Fruit fly (Drosophila melanogaster) whole organism, embryonic: ENCODE measurements around the gene Gli.

Experiments used
- Awh ChIP-seq: fragments of 200-800 bp; sonication (Bioruptor generic); IDR thresholded peaks from 2 replicates; pipeline ENCODE4, ENCODE4 v1.3.6; 2022; ENCODE audit warnings: missing biosample characterization, missing genetic modification characterization
- Bteb2 ChIP-seq: fragments of 200-800 bp; sonication (Bioruptor generic); optimal IDR thresholded peaks from 2 replicates; lab custom pipeline; 2016; ENCODE audit warnings: missing biosample characterization, missing genetic modification characterization
- C15 ChIP-seq: fragments of 200-800 bp; sonication (Bioruptor generic); IDR thresholded peaks from 3 replicates; pipeline ENCODE4 v1.3.6; 2022; ENCODE audit warnings: missing biosample characterization, missing genetic modification characterization
- CG10267 ChIP-seq: fragments of 200-800 bp; sonication (Bioruptor generic); optimal IDR thresholded peaks from 2 replicates; lab custom pipeline; 2018; ENCODE audit warnings: missing biosample characterization, mild to moderate bottlenecking, missing genetic modification characterization, moderate library complexity
- CG10565 ChIP-seq: fragments of 200-800 bp; sonication (Bioruptor generic); optimal IDR thresholded peaks from 3 replicates; lab custom pipeline; 2016; ENCODE audit warnings: missing biosample characterization, mild to moderate bottlenecking, missing genetic modification characterization
- CG10654 ChIP-seq: fragments of 200-800 bp; sonication (Bioruptor generic); optimal IDR thresholded peaks from 2 replicates; lab custom pipeline; 2016; ENCODE audit warnings: missing biosample characterization, missing genetic modification characterization
- CG10979 ChIP-seq: fragments of 200-800 bp; sonication (Bioruptor generic); optimal IDR thresholded peaks from 2 replicates; lab custom pipeline; 2018; ENCODE audit warnings: missing biosample characterization, mild to moderate bottlenecking, missing genetic modification characterization, moderate library complexity
- CG11398 ChIP-seq: fragments of 200-800 bp; sonication (Bioruptor generic); optimal IDR thresholded peaks from 2 replicates; lab custom pipeline; 2016; ENCODE audit warnings: missing biosample characterization, missing genetic modification characterization
- CG12236 ChIP-seq: fragments of 200-800 bp; sonication (Bioruptor generic); optimal IDR thresholded peaks from 2 replicates; lab custom pipeline; 2016; ENCODE audit warnings: missing biosample characterization, missing genetic modification characterization
- CG15696 ChIP-seq: fragments of 200-800 bp; sonication (Bioruptor generic); optimal IDR thresholded peaks from 2 replicates; lab custom pipeline; 2019; ENCODE audit warnings: missing biosample characterization, mild to moderate bottlenecking, missing genetic modification characterization, moderate library complexity
- CG1602 ChIP-seq: fragments of 200-800 bp; sonication (Bioruptor generic); optimal IDR thresholded peaks from 3 replicates; lab custom pipeline; 2016; ENCODE audit warnings: missing biosample characterization, missing genetic modification characterization
- CG17361 ChIP-seq: fragments of 200-800 bp; sonication (Bioruptor generic); IDR thresholded peaks from 3 replicates; pipeline ENCODE4 v1.3.6; 2022; ENCODE audit warnings: missing biosample characterization, missing genetic modification characterization
- CG18599 ChIP-seq: fragments of 200-800 bp; sonication (Bioruptor generic); optimal IDR thresholded peaks from 3 replicates; lab custom pipeline; 2017; ENCODE audit warnings: missing biosample characterization, missing genetic modification characterization, mild to moderate bottlenecking, moderate library complexity, missing genetic modification reagents
- CG2712 ChIP-seq: fragments of 200-800 bp; optimal IDR thresholded peaks from 3 replicates; lab custom pipeline; 2019; ENCODE audit warnings: missing biosample characterization, mild to moderate bottlenecking, missing genetic modification characterization, moderate library complexity
- CG2889 ChIP-seq: fragments of 200-800 bp; sonication (Bioruptor generic); IDR thresholded peaks from 3 replicates; pipeline ENCODE4 v1.3.6; 2022; ENCODE audit warnings: missing biosample characterization, missing genetic modification characterization
- CG31441 ChIP-seq: fragments of 200-800 bp; sonication (Bioruptor generic); IDR thresholded peaks from 2 replicates; pipeline ENCODE4 v1.3.6; 2022; ENCODE audit warnings: missing biosample characterization, missing genetic modification characterization
- CG32767 ChIP-seq: fragments of 200-800 bp; sonication (Bioruptor generic); IDR thresholded peaks from 2 replicates; pipeline ENCODE4 v1.3.6; 2022; ENCODE audit warnings: missing biosample characterization, missing genetic modification characterization
- CG32772 ChIP-seq: fragments of 200-800 bp; sonication (Bioruptor generic); IDR thresholded peaks from 2 replicates; pipeline ENCODE4 v1.3.6; 2022; ENCODE audit warnings: missing biosample characterization, missing genetic modification characterization
- CG42726 ChIP-seq: fragments of 200-800 bp; sonication (Bioruptor generic); IDR thresholded peaks from 2 replicates; pipeline ENCODE4 v1.3.6; 2022; ENCODE audit warnings: missing biosample characterization, missing genetic modification characterization; ENCODE audit not compliant: partially characterized antibody
- CG4617 ChIP-seq: fragments of 200-800 bp; sonication (Bioruptor generic); optimal IDR thresholded peaks from 3 replicates; lab custom pipeline; 2016; ENCODE audit warnings: missing biosample characterization, missing genetic modification characterization, borderline replicate concordance
- CG7357 ChIP-seq: fragments of 200-800 bp; sonication (Bioruptor generic); IDR thresholded peaks from 3 replicates; pipeline ENCODE4 v1.3.6; 2022; ENCODE audit warnings: missing biosample characterization, missing genetic modification characterization
- CG8281 ChIP-seq: fragments of 200-800 bp; sonication (Bioruptor generic); optimal IDR thresholded peaks from 2 replicates; lab custom pipeline; 2018; ENCODE audit warnings: missing biosample characterization, mild to moderate bottlenecking, missing genetic modification characterization, moderate library complexity
- CG8944 ChIP-seq: fragments of 200-800 bp; sonication (Bioruptor generic); optimal IDR thresholded peaks from 3 replicates; lab custom pipeline; 2016; ENCODE audit warnings: missing biosample characterization, missing genetic modification characterization
- CG9876 ChIP-seq: fragments of 200-800 bp; sonication (Bioruptor generic); optimal IDR thresholded peaks from 2 replicates; lab custom pipeline; 2016; ENCODE audit warnings: missing biosample characterization, missing genetic modification characterization
- Gug ChIP-seq: fragments of 200-800 bp; sonication (Bioruptor generic); IDR thresholded peaks from 4 replicates; pipeline ENCODE4 v1.3.6; 2022; ENCODE audit warnings: missing biosample characterization, missing genetic modification characterization
- HLH4C ChIP-seq: fragments of 200-800 bp; sonication (Bioruptor generic); IDR thresholded peaks from 3 replicates; pipeline ENCODE4 v1.3.6; 2022; ENCODE audit warnings: missing biosample characterization, missing genetic modification characterization; ENCODE audit not compliant: partially characterized antibody
- HLHmδ ChIP-seq: fragments of 200-800 bp; sonication (Bioruptor generic); optimal IDR thresholded peaks from 2 replicates; lab custom pipeline; 2018; ENCODE audit warnings: missing biosample characterization, mild to moderate bottlenecking, missing genetic modification characterization, moderate library complexity
- Hmx ChIP-seq: fragments of 200-800 bp; sonication (Bioruptor generic); optimal IDR thresholded peaks from 2 replicates; lab custom pipeline; 2016; ENCODE audit warnings: missing biosample characterization, missing genetic modification characterization
- Mad ChIP-seq: fragments of 200-800 bp; sonication (Bioruptor generic); optimal IDR thresholded peaks from 2 replicates; lab custom pipeline; 2016; ENCODE audit warnings: missing biosample characterization, missing genetic modification characterization
- Neu2 ChIP-seq: fragments of 200-800 bp; sonication (Bioruptor generic); optimal IDR thresholded peaks from 3 replicates; lab custom pipeline; 2016; ENCODE audit warnings: missing biosample characterization, missing genetic modification characterization, borderline replicate concordance
- Nf-YC ChIP-seq: fragments of 200-800 bp; optimal IDR thresholded peaks from 3 replicates; lab custom pipeline; 2019; ENCODE audit warnings: missing biosample characterization, mild to moderate bottlenecking, missing genetic modification characterization, moderate library complexity
- Trl ChIP-seq, 3 experiments: fragments of >200 bp in 2 of 3; fragments of 200-800 bp in 1 of 3; sonication (Bioruptor generic) in 1 of 3; optimal IDR thresholded peaks; 2 replicates in 1 of 3; 3 replicates in 2 of 3; lab custom pipeline; 2016 to 2017; ENCODE audit warnings: missing biosample characterization in 1 of 3, missing genetic modification characterization in 1 of 3
- Vsx1 ChIP-seq: fragments of 200-800 bp; sonication (Bioruptor generic); optimal IDR thresholded peaks from 2 replicates; lab custom pipeline; 2017; ENCODE audit warnings: missing biosample characterization, mild to moderate bottlenecking, missing genetic modification characterization, missing genetic modification reagents
- ap ChIP-seq: fragments of 200-800 bp; sonication (Bioruptor generic); IDR thresholded peaks from 2 replicates; pipeline ENCODE4 v1.3.6; 2022; ENCODE audit warnings: missing biosample characterization, missing genetic modification characterization
- ato ChIP-seq: fragments of 200-800 bp; sonication (Bioruptor generic); IDR thresholded peaks from 2 replicates; pipeline ENCODE4 v1.3.6; 2022; ENCODE audit warnings: missing biosample characterization, missing genetic modification characterization; ENCODE audit not compliant: partially characterized antibody
- bsh ChIP-seq, 2 experiments: fragments of 200-800 bp; sonication (Bioruptor generic); optimal IDR thresholded peaks; 2 replicates each; lab custom pipeline; 2017 to 2018; ENCODE audit warnings: mild to moderate bottlenecking in 2 of 2, missing biosample characterization in 2 of 2, missing genetic modification characterization in 2 of 2, moderate library complexity in 1 of 2
- croc ChIP-seq: fragments of 200-800 bp; sonication (Bioruptor generic); conservative IDR thresholded peaks from 3 replicates; pipeline ENCODE4 v1.3.6; 2022; ENCODE audit warnings: missing biosample characterization, missing genetic modification characterization
- crol ChIP-seq: fragments of 200-800 bp; sonication (Bioruptor generic); IDR thresholded peaks from 2 replicates; pipeline ENCODE4 v1.3.6; 2022; ENCODE audit warnings: missing biosample characterization, missing genetic modification characterization
- disco-r ChIP-seq: fragments of 200-800 bp; sonication (Bioruptor generic); optimal IDR thresholded peaks from 2 replicates; lab custom pipeline; 2016; ENCODE audit warnings: missing biosample characterization, missing genetic modification characterization
- eyg ChIP-seq: fragments of 200-800 bp; sonication (Bioruptor generic); optimal IDR thresholded peaks from 3 replicates; lab custom pipeline; 2016; ENCODE audit warnings: missing biosample characterization, missing genetic modification characterization
- fd96Cb ChIP-seq: fragments of 200-800 bp; sonication (Bioruptor generic); optimal IDR thresholded peaks from 2 replicates; lab custom pipeline; 2018; ENCODE audit warnings: missing biosample characterization, mild to moderate bottlenecking, missing genetic modification characterization, moderate library complexity
- gro ChIP-seq: fragments of 200-800 bp; sonication (Bioruptor generic); optimal IDR thresholded peaks from 2 replicates; lab custom pipeline; 2016; ENCODE audit warnings: missing biosample characterization, missing genetic modification characterization
- ham ChIP-seq: fragments of 200-800 bp; sonication (Bioruptor generic); IDR thresholded peaks from 2 replicates; pipeline ENCODE4 v1.3.6; 2022; ENCODE audit warnings: missing biosample characterization, missing genetic modification characterization
- kah ChIP-seq: fragments of 200-800 bp; sonication (Bioruptor generic); optimal IDR thresholded peaks from 2 replicates; lab custom pipeline; 2018; ENCODE audit warnings: missing biosample characterization, mild to moderate bottlenecking, missing genetic modification characterization
- lola ChIP-seq, 3 experiments: fragments of >200 bp in 2 of 3; fragments of 200-800 bp in 1 of 3; sonication (Bioruptor generic) in 1 of 3; optimal IDR thresholded peaks; 2 replicates each; lab custom pipeline; 2017 to 2019; ENCODE audit warnings: missing biosample characterization in 3 of 3, missing genetic modification characterization in 3 of 3, mild to moderate bottlenecking in 1 of 3, moderate library complexity in 1 of 3
- luna ChIP-seq: fragments of 200-800 bp; sonication (Bioruptor generic); optimal IDR thresholded peaks from 2 replicates; lab custom pipeline; 2016; ENCODE audit warnings: missing biosample characterization, missing genetic modification characterization
- pho ChIP-seq: fragments of 200-800 bp; sonication (Bioruptor generic); optimal IDR thresholded peaks from 2 replicates; lab custom pipeline; 2016; ENCODE audit warnings: missing biosample characterization, missing genetic modification characterization
- row ChIP-seq: fragments of 200-800 bp; sonication (Bioruptor generic); IDR thresholded peaks from 3 replicates; pipeline ENCODE4 v1.3.6; 2022; ENCODE audit warnings: missing biosample characterization, missing genetic modification characterization
- schlank ChIP-seq: fragments of 200-800 bp; sonication (Bioruptor generic); optimal IDR thresholded peaks from 2 replicates; lab custom pipeline; 2018; ENCODE audit warnings: missing biosample characterization, mild to moderate bottlenecking, missing genetic modification characterization
- trem ChIP-seq: fragments of 200-800 bp; optimal IDR thresholded peaks from 3 replicates; lab custom pipeline; 2019; ENCODE audit warnings: missing biosample characterization, mild to moderate bottlenecking, missing genetic modification characterization, moderate library complexity
- unpg ChIP-seq: fragments of 200-800 bp; sonication (Bioruptor generic); optimal IDR thresholded peaks from 3 replicates; lab custom pipeline; 2018; ENCODE audit warnings: missing biosample characterization, mild to moderate bottlenecking, missing genetic modification characterization, moderate library complexity

The Gli gene

DNA sequence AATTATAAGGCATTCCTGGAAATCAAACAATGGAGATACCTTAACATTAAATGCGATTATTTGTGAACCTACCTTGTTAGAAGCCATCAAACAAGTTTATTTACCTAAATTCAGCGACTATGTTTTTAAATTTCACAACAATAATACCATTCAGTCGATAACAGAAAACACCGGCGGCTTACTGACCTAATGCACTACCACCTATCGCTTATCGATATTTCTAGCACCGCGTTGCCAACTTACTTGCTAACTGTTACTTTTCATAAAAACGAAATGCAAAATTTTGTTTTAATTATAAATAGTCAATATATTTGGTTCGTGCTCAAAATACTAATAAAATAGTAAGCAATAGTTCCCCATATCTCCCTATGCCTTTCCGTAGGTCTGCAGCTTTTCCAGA lies 8.4 kb upstream of the Gli start, which contains the start of gene Ku80 (continued):
- no peak for TF ChIP-seq disco-r
- no peak for TF ChIP-seq CG1602 (GFP tag; lab: Kevin White, UChicago)
- TF ChIP-seq Hmx (GFP tag; lab: Kevin White, UChicago) = no peak
- TF ChIP-seq CG11398 = no peak
- no peak for TF ChIP-seq CG9876 (GFP tag; lab: Kevin White, UChicago)
- peak; percentile 7 for TF ChIP-seq CG4617 (GFP tag; lab: Kevin White, UChicago)
- no peak for TF ChIP-seq pho (GFP tag; lab: Kevin White, UChicago)
- TF ChIP-seq ham (GFP tag; lab: Robert Waterston, UW) = no peak
- TF ChIP-seq trem = peak; percentile 17
- no peak for TF ChIP-seq C15
- no peak for TF ChIP-seq CG2889
- TF ChIP-seq Mad (GFP tag; lab: Kevin White, UChicago) = no peak
- TF ChIP-seq Trl (optimal IDR thresholded peaks at IDR 0.05; lab: Kevin White, UChicago) = no peak
- TF ChIP-seq Trl (GFP tag; optimal IDR thresholded peaks at IDR 0.05; lab: Kevin White, UChicago) = no peak
- TF ChIP-seq ato (GFP tag; lab: Robert Waterston, UW) = peak; percentile 76
- no peak for TF ChIP-seq eyg
- no peak for TF ChIP-seq kah (GFP tag; lab: Kevin White, UChicago)
- no peak for TF ChIP-seq gro (GFP tag; lab: Kevin White, UChicago)
- no peak for TF ChIP-seq CG32772
- no peak for TF ChIP-seq Awh
- TF ChIP-seq CG10565 = no peak
- TF ChIP-seq CG7357 = no peak
- TF ChIP-seq CG31441 (GFP tag; lab: Robert Waterston, UW) = no peak
- no peak for TF ChIP-seq Gug (GFP tag; lab: Robert Waterston, UW)
- TF ChIP-seq Bteb2 (GFP tag; lab: Kevin White, UChicago) = no peak
- no peak for TF ChIP-seq CG18599 (GFP tag; lab: Kevin White, UChicago)
- no peak for TF ChIP-seq CG10654 (GFP tag; lab: Kevin White, UChicago)
- peak; percentile 4 for TF ChIP-seq CG10267
- no peak for TF ChIP-seq schlank (tag; lab: Kevin White, UChicago)
- TF ChIP-seq CG8944 (GFP tag; lab: Kevin White, UChicago) = no peak
- no peak for TF ChIP-seq fd96Cb (tag; lab: Kevin White, UChicago)
- TF ChIP-seq HLHmδ (GFP tag; lab: Kevin White, UChicago) = no peak
- no peak for TF ChIP-seq bsh (GFP tag; optimal IDR thresholded peaks at IDR 0.05; lab: Kevin White, UChicago)
- TF ChIP-seq croc = no peak
- TF ChIP-seq luna = no peak
- no peak for TF ChIP-seq CG12236 (GFP tag; lab: Kevin White, UChicago)
- TF ChIP-seq Nf-YC (tag; lab: Kevin White, UChicago) = no peak
- TF ChIP-seq Neu2 (GFP tag; lab: Kevin White, UChicago) = no peak
- TF ChIP-seq CG8281 (tag; lab: Kevin White, UChicago) = no peak
- TF ChIP-seq CG32767 = no peak
- no peak for TF ChIP-seq crol (GFP tag; lab: Robert Waterston, UW)
- peak; percentile 84 for TF ChIP-seq HLH4C (GFP tag; lab: Robert Waterston, UW)
- TF ChIP-seq CG2712 (tag; lab: Kevin White, UChicago) = no peak
- no peak for TF ChIP-seq row (GFP tag; lab: Robert Waterston, UW)
- TF ChIP-seq CG15696 (tag; lab: Kevin White, UChicago) = no peak
- TF ChIP-seq ap (GFP tag; lab: Robert Waterston, UW) = no peak
- no peak for TF ChIP-seq CG10979
- peak; percentile 44; the same call in 1 of the 2 replicates for TF ChIP-seq CG42726 (GFP tag; lab: Robert Waterston, UW)
- TF ChIP-seq lola (GFP tag; optimal IDR thresholded peaks at IDR 0.05; lab: Kevin White, UChicago) = no peak
- TF ChIP-seq unpg = no peak
- TF ChIP-seq CG17361 (GFP tag; lab: Robert Waterston, UW) = no peak
- TF ChIP-seq Vsx1 = no peak
